Fruit fly (Drosophila melanogaster) whole organism, embryonic: ENCODE results near the gene GluRIID.

Source experiments
- CG1024 ChIP-seq: fragments of 200-800 bp; sonication (Bioruptor generic); IDR thresholded peaks from 2 replicates; pipeline ENCODE4 v1.3.6; 2022; ENCODE audit warnings: missing biosample characterization, missing genetic modification characterization
- CG12104 ChIP-seq: fragments of 200-800 bp; sonication (Bioruptor generic); optimal IDR thresholded peaks from 3 replicates; lab custom pipeline; 2016; ENCODE audit warnings: missing biosample characterization, missing genetic modification characterization
- CG12659 ChIP-seq: fragments of 200-800 bp; sonication (Bioruptor generic); optimal IDR thresholded peaks from 3 replicates; lab custom pipeline; 2017; ENCODE audit warnings: mild to moderate bottlenecking, missing biosample characterization, missing genetic modification reagents, missing genetic modification characterization
- CG13123 ChIP-seq: fragments of 200-800 bp; sonication (Bioruptor generic); optimal IDR thresholded peaks from 2 replicates; lab custom pipeline; 2016; ENCODE audit warnings: missing biosample characterization, missing genetic modification characterization
- CG14860 ChIP-seq: fragments of 200-800 bp; sonication (Bioruptor generic); IDR thresholded peaks from 3 replicates; pipeline ENCODE4 v1.3.6; 2022; ENCODE audit warnings: missing biosample characterization, missing genetic modification characterization; ENCODE audit not compliant: partially characterized antibody
- CG15696 ChIP-seq: fragments of 200-800 bp; sonication (Bioruptor generic); optimal IDR thresholded peaks from 2 replicates; lab custom pipeline; 2019; ENCODE audit warnings: missing biosample characterization, mild to moderate bottlenecking, missing genetic modification characterization, moderate library complexity
- CG16813 ChIP-seq: fragments of 200-800 bp; sonication (Bioruptor generic); IDR thresholded peaks from 3 replicates; pipeline ENCODE4 v1.3.6; 2022; ENCODE audit warnings: missing biosample characterization, missing genetic modification characterization; ENCODE audit not compliant: partially characterized antibody
- CG17912 ChIP-seq: fragments of 200-800 bp; sonication (Bioruptor generic); optimal IDR thresholded peaks from 2 replicates; lab custom pipeline; 2018; ENCODE audit warnings: missing biosample characterization, mild to moderate bottlenecking, missing genetic modification characterization
- CG2129 ChIP-seq: fragments of 200-800 bp; sonication (Bioruptor generic); IDR thresholded peaks from 2 replicates; pipeline ENCODE4 v1.3.6; 2022; ENCODE audit warnings: missing biosample characterization, missing genetic modification characterization; ENCODE audit not compliant: partially characterized antibody
- CG2199 ChIP-seq: fragments of 200-800 bp; sonication (Bioruptor generic); IDR thresholded peaks from 3 replicates; pipeline ENCODE4 v1.3.6; 2022; ENCODE audit warnings: missing biosample characterization, missing genetic modification characterization
- CG2678 ChIP-seq: fragments of 200-800 bp; sonication (Bioruptor generic); optimal IDR thresholded peaks from 3 replicates; lab custom pipeline; 2019; ENCODE audit warnings: missing biosample characterization, mild to moderate bottlenecking, missing genetic modification characterization, moderate library complexity
- CG31365 ChIP-seq: fragments of 200-800 bp; sonication (Bioruptor generic); optimal IDR thresholded peaks from 2 replicates; lab custom pipeline; 2018; ENCODE audit warnings: missing biosample characterization, mild to moderate bottlenecking, missing genetic modification characterization
- CG33213 ChIP-seq: fragments of 200-800 bp; sonication (Bioruptor generic); optimal IDR thresholded peaks from 3 replicates; lab custom pipeline; 2016; ENCODE audit warnings: missing biosample characterization, missing genetic modification characterization
- CG34224 ChIP-seq: fragments of 200-800 bp; sonication (Bioruptor generic); IDR thresholded peaks from 3 replicates; pipeline ENCODE4 v1.3.6; 2022; ENCODE audit warnings: missing biosample characterization, missing genetic modification characterization; ENCODE audit not compliant: partially characterized antibody
- CG4282 ChIP-seq: fragments of 200-800 bp; sonication (Bioruptor generic); optimal IDR thresholded peaks from 2 replicates; lab custom pipeline; 2016; ENCODE audit warnings: missing biosample characterization, missing genetic modification characterization
- CG4707 ChIP-seq: fragments of 200-800 bp; sonication (Bioruptor generic); optimal IDR thresholded peaks from 2 replicates; lab custom pipeline; 2018; ENCODE audit warnings: missing biosample characterization, mild to moderate bottlenecking, missing genetic modification characterization, moderate library complexity
- CG4730 ChIP-seq: fragments of 200-800 bp; sonication (Bioruptor generic); IDR thresholded peaks from 2 replicates; pipeline ENCODE4 v1.3.6; 2022; ENCODE audit warnings: missing biosample characterization, missing genetic modification characterization
- CG6689 ChIP-seq: fragments of 200-800 bp; sonication (Bioruptor generic); IDR thresholded peaks from 2 replicates; pipeline ENCODE4 v1.3.6; 2022; ENCODE audit warnings: missing biosample characterization, missing genetic modification characterization
- CG8765 ChIP-seq: fragments of 200-800 bp; sonication (Bioruptor generic); IDR thresholded peaks from 2 replicates; pipeline ENCODE4 v1.3.6; 2022; ENCODE audit warnings: missing biosample characterization, missing genetic modification characterization
- CG9797 ChIP-seq: fragments of 200-800 bp; sonication (Bioruptor generic); optimal IDR thresholded peaks from 3 replicates; lab custom pipeline; 2018; ENCODE audit warnings: missing biosample characterization, mild to moderate bottlenecking, missing genetic modification characterization
- Dad ChIP-seq: fragments of 200-800 bp; sonication (Bioruptor generic); optimal IDR thresholded peaks from 3 replicates; lab custom pipeline; 2016; ENCODE audit warnings: missing biosample characterization, missing genetic modification characterization
- Dref ChIP-seq: fragments of 200-800 bp; sonication (Bioruptor generic); IDR thresholded peaks from 2 replicates; pipeline ENCODE4 v1.3.6; 2022; ENCODE audit warnings: missing biosample characterization, missing genetic modification characterization
- Ets65A ChIP-seq: fragments of 200-800 bp; sonication (Bioruptor generic); peaks from one replicate; lab custom pipeline; 2016; ENCODE audit warnings: missing biosample characterization, missing genetic modification characterization
- Gug ChIP-seq: fragments of 200-800 bp; sonication (Bioruptor generic); IDR thresholded peaks from 4 replicates; pipeline ENCODE4 v1.3.6; 2022; ENCODE audit warnings: missing biosample characterization, missing genetic modification characterization
- H2.0 ChIP-seq: fragments of 200-800 bp; sonication (Bioruptor generic); IDR thresholded peaks from 2 replicates; pipeline ENCODE4 v1.3.6; 2022; ENCODE audit warnings: missing biosample characterization, missing genetic modification characterization
- HLH4C ChIP-seq: fragments of 200-800 bp; sonication (Bioruptor generic); IDR thresholded peaks from 3 replicates; pipeline ENCODE4 v1.3.6; 2022; ENCODE audit warnings: missing biosample characterization, missing genetic modification characterization; ENCODE audit not compliant: partially characterized antibody
- Hey ChIP-seq: fragments of 200-800 bp; sonication (Bioruptor generic); optimal IDR thresholded peaks from 3 replicates; lab custom pipeline; 2018; ENCODE audit warnings: missing biosample characterization, mild to moderate bottlenecking, missing genetic modification characterization
- Hr39 ChIP-seq: fragments of >200 bp; optimal IDR thresholded peaks from 2 replicates; lab custom pipeline; 2017
- MESR4 ChIP-seq: fragments of 200-800 bp; sonication (Bioruptor generic); optimal IDR thresholded peaks from 2 replicates; lab custom pipeline; 2018; ENCODE audit warnings: missing biosample characterization, mild to moderate bottlenecking, missing genetic modification characterization, moderate library complexity
- Mad ChIP-seq: fragments of 200-800 bp; sonication (Bioruptor generic); optimal IDR thresholded peaks from 2 replicates; lab custom pipeline; 2016; ENCODE audit warnings: missing biosample characterization, missing genetic modification characterization
- NFAT ChIP-seq: fragments of 200-800 bp; sonication (Bioruptor generic); IDR thresholded peaks from 2 replicates; pipeline ENCODE4 v1.3.6; 2022; ENCODE audit warnings: missing biosample characterization, missing genetic modification characterization
- NfI ChIP-seq: fragments of 200-800 bp; sonication (Bioruptor generic); optimal IDR thresholded peaks from 3 replicates; lab custom pipeline; 2018; ENCODE audit warnings: missing biosample characterization, mild to moderate bottlenecking, missing genetic modification characterization, moderate library complexity
- Sin3A ChIP-seq: fragments of >200 bp; optimal IDR thresholded peaks from 2 replicates; lab custom pipeline; 2018
- Six4 ChIP-seq: fragments of 200-800 bp; sonication (Bioruptor generic); optimal IDR thresholded peaks from 2 replicates; lab custom pipeline; 2016; ENCODE audit warnings: missing biosample characterization, missing genetic modification characterization
- Trl ChIP-seq, 3 experiments: fragments of >200 bp in 2 of 3; fragments of 200-800 bp in 1 of 3; sonication (Bioruptor generic) in 1 of 3; optimal IDR thresholded peaks; 2 replicates in 1 of 3; 3 replicates in 2 of 3; lab custom pipeline; 2016 to 2017; ENCODE audit warnings: missing biosample characterization in 1 of 3, missing genetic modification characterization in 1 of 3
- amos ChIP-seq: fragments of 200-800 bp; sonication (Bioruptor generic); IDR thresholded peaks from 2 replicates; pipeline ENCODE4 v1.3.6; 2022; ENCODE audit warnings: missing biosample characterization, missing genetic modification characterization; ENCODE audit not compliant: partially characterized antibody
- bbx ChIP-seq: fragments of 200-800 bp; sonication (Bioruptor generic); IDR thresholded peaks from 2 replicates; pipeline ENCODE4 v1.3.6; 2022; ENCODE audit warnings: missing biosample characterization, missing genetic modification characterization; ENCODE audit not compliant: partially characterized antibody
- caup ChIP-seq: fragments of 200-800 bp; sonication (Bioruptor generic); optimal IDR thresholded peaks from 3 replicates; lab custom pipeline; 2017; ENCODE audit warnings: missing biosample characterization, mild to moderate bottlenecking, missing genetic modification characterization, moderate library complexity; ENCODE audit not compliant: severe bottlenecking
- h ChIP-seq: fragments of >200 bp; optimal IDR thresholded peaks from 2 replicates; lab custom pipeline; 2017
- inv ChIP-seq: fragments of 200-800 bp; sonication (Bioruptor generic); IDR thresholded peaks from 2 replicates; pipeline ENCODE4 v1.3.6; 2022; ENCODE audit warnings: missing biosample characterization, missing genetic modification characterization; ENCODE audit not compliant: partially characterized antibody
- lab ChIP-seq: fragments of 200-800 bp; sonication (Bioruptor generic); optimal IDR thresholded peaks from 3 replicates; lab custom pipeline; 2017; ENCODE audit warnings: missing biosample characterization, missing genetic modification characterization, mild to moderate bottlenecking, moderate library complexity, missing genetic modification reagents
- lmd ChIP-seq: fragments of 200-800 bp; sonication (Bioruptor generic); IDR thresholded peaks from 2 replicates; pipeline ENCODE4 v1.3.6; 2022; ENCODE audit warnings: missing biosample characterization, missing genetic modification characterization
- nerfin-2 ChIP-seq: fragments of 200-800 bp; sonication (Bioruptor generic); IDR thresholded peaks from 2 replicates; pipeline ENCODE4 v1.3.6; 2022; ENCODE audit warnings: missing biosample characterization, missing genetic modification characterization; ENCODE audit not compliant: partially characterized antibody
- row ChIP-seq: fragments of 200-800 bp; sonication (Bioruptor generic); IDR thresholded peaks from 3 replicates; pipeline ENCODE4 v1.3.6; 2022; ENCODE audit warnings: missing biosample characterization, missing genetic modification characterization
- so ChIP-seq: fragments of 200-800 bp; sonication (Bioruptor generic); IDR thresholded peaks from 3 replicates; pipeline ENCODE4 v1.3.6; 2022; ENCODE audit warnings: missing biosample characterization, missing genetic modification characterization
- tna ChIP-seq: fragments of 200-800 bp; sonication (Bioruptor generic); IDR thresholded peaks from 2 replicates; pipeline ENCODE4 v1.3.6; 2022; ENCODE audit warnings: missing biosample characterization, missing genetic modification characterization; ENCODE audit not compliant: partially characterized antibody
- ttk ChIP-seq: fragments of 200-800 bp; sonication (Bioruptor generic); IDR thresholded peaks from 2 replicates; pipeline ENCODE4 v2.1.2; 2022; ENCODE audit warnings: missing biosample characterization, missing genetic modification characterization
- wek ChIP-seq: fragments of 200-800 bp; sonication (Bioruptor generic); optimal IDR thresholded peaks from 3 replicates; lab custom pipeline; 2018; ENCODE audit warnings: missing biosample characterization, mild to moderate bottlenecking, missing genetic modification characterization, moderate library complexity

GluRIID gene

dm6 chr3R:20634674-20635594 is 17.3 kb downstream of the GluRIID start, which contains the start of the genes Pi3K92E and Lrrk (continued):
- TF ChIP-seq CG34224 (GFP tag; lab: Robert Waterston, UW), result peak; percentile 78
- peak; percentile 83 for TF ChIP-seq inv (GFP tag; lab: Robert Waterston, UW)
- peak; percentile 51 for TF ChIP-seq CG9797
- 0 out of 2 replicates have a peak, but pooled peaks have one; percentile 14 for TF ChIP-seq H2.0 (GFP tag; lab: Robert Waterston, UW)
- no peak for TF ChIP-seq so (GFP tag; lab: Robert Waterston, UW)
- TF ChIP-seq Dad (GFP tag; lab: Kevin White, UChicago), result no peak
- TF ChIP-seq row (GFP tag; lab: Robert Waterston, UW), result peak; percentile 54; the same call in 2 of the 3 replicates
- TF ChIP-seq Ets65A (GFP tag; lab: Kevin White, UChicago), result peak; percentile 93
- no peak for TF ChIP-seq CG4282
- TF ChIP-seq NfI, result peak; percentile 67
- peak; percentile 21; the same call in 1 of the 2 replicates for TF ChIP-seq CG6689 (GFP tag; lab: Robert Waterston, UW)
- TF ChIP-seq CG17912 (GFP tag; lab: Kevin White, UChicago), result peak; percentile 53
- TF ChIP-seq CG4730 (GFP tag; lab: Robert Waterston, UW), result no peak
- TF ChIP-seq CG31365 (tag; lab: Kevin White, UChicago), result peak; percentile 71
- TF ChIP-seq lab, result no peak
- no peak for TF ChIP-seq Hr39
- TF ChIP-seq caup (GFP tag; lab: Kevin White, UChicago), result peak; percentile 25
- no peak for TF ChIP-seq Trl (optimal IDR thresholded peaks at IDR 0.05; lab: Kevin White, UChicago)
- no peak for TF ChIP-seq Trl (GFP tag; optimal IDR thresholded peaks at IDR 0.05; lab: Kevin White, UChicago)
- peak; percentile 67 for TF ChIP-seq CG2129
- no peak for TF ChIP-seq CG13123
- no peak for TF ChIP-seq MESR4 (GFP tag; lab: Kevin White, UChicago)
- no peak for TF ChIP-seq CG12104 (GFP tag; lab: Kevin White, UChicago)
- peak; percentile 38 for TF ChIP-seq wek
- TF ChIP-seq Dref (GFP tag; lab: Robert Waterston, UW), result peak; percentile 81
- TF ChIP-seq Six4 (GFP tag; lab: Kevin White, UChicago), result no peak
- TF ChIP-seq CG1024, result peak; percentile 17; the same call in 1 of the 2 replicates
- TF ChIP-seq ttk (GFP tag; lab: Robert Waterston, UW), result no peak
- peak; percentile 22 for TF ChIP-seq CG4707 (GFP tag; lab: Kevin White, UChicago)
- peak; percentile 84 for TF ChIP-seq amos (GFP tag; lab: Robert Waterston, UW)
- peak; percentile 25 for TF ChIP-seq CG15696
- peak; percentile 35 for TF ChIP-seq Sin3A (lab: Kevin White, UChicago)
- peak; percentile 91 for TF ChIP-seq HLH4C
- peak; percentile 39; the same call in 1 of the 4 replicates for TF ChIP-seq Gug (GFP tag; lab: Robert Waterston, UW)
- TF ChIP-seq Hey (tag; lab: Kevin White, UChicago), result no peak
- TF ChIP-seq lmd, result peak; percentile 24; the same call in 1 of the 2 replicates
- TF ChIP-seq bbx (GFP tag; lab: Robert Waterston, UW), result peak; percentile 77
- no peak for TF ChIP-seq h (lab: Kevin White, UChicago)
- TF ChIP-seq CG33213 (GFP tag; lab: Kevin White, UChicago), result peak; percentile 21
- peak; percentile 5 for TF ChIP-seq CG12659 (GFP tag; lab: Kevin White, UChicago)
- peak; percentile 40; the same call in 1 of the 2 replicates for TF ChIP-seq NFAT (GFP tag; lab: Robert Waterston, UW)
- TF ChIP-seq CG16813 (GFP tag; lab: Robert Waterston, UW), result peak; percentile 93
- TF ChIP-seq Mad (GFP tag; lab: Kevin White, UChicago), result peak; percentile 56
- TF ChIP-seq CG14860, result peak; percentile 85
- no peak for TF ChIP-seq CG2199 (GFP tag; lab: Robert Waterston, UW)
- TF ChIP-seq CG2678 (tag; lab: Kevin White, UChicago), result no peak
- no peak for TF ChIP-seq CG8765
- peak; percentile 55; the same call in 1 of the 2 replicates for TF ChIP-seq tna (GFP tag; lab: Robert Waterston, UW)
- peak; percentile 83 for TF ChIP-seq nerfin-2 (GFP tag; lab: Robert Waterston, UW)
